Fruit fly (Drosophila melanogaster): Measurements from ENCODE around the gene CG7460.

The CG7460 gene

DNA sequence AAGACGTTTGTCGTGTGGAACGTTAAGA lies 50.9 kb downstream of the CG7460 start, which contains the start of gene CG42815:
Gene CG42815, minus strand, starts transcription at position 20 of the 28 bp plus-strand sequence.
- TF ChIP-seq pan (optimal IDR thresholded peaks at IDR 0.05) (no peak), Dll (optimal IDR thresholded peaks at IDR 0.05) (no peak), EcR (GFP tag; optimal IDR thresholded peaks at IDR 0.05) (no peak), usp (GFP tag; optimal IDR thresholded peaks at IDR 0.05) (no peak)

DNA sequence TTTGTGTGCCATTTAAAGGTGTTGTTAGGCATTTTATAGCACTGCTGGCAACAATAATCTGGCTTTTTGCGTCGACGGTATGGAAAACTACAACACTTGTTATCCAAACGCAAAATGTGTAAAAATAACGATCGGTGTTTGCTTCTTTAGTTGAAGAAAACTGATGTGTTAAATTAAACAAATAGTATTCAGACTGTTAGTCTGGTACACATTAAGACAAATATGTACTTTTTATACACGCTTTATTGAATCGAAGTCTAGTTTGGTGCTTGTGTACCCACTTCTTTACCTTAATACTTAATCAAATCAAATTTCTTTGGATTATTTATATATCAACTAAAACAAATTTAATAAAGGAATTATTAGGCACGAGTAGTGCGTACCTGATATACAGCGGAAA lies 51.2 kb downstream of the CG7460 start:
- TF ChIP-seq pan (optimal IDR thresholded peaks at IDR 0.05) (no peak), EcR (GFP tag; optimal IDR thresholded peaks at IDR 0.05) (no peak), CG8478 (optimal IDR thresholded peaks at IDR 0.05) (no peak), Dll (optimal IDR thresholded peaks at IDR 0.05) (no peak), usp (GFP tag; optimal IDR thresholded peaks at IDR 0.05) (no peak), psq (optimal IDR thresholded peaks at IDR 0.05) (no peak)

Data from whole organism.